Fruit fly (Drosophila melanogaster): ENCODE data around the gene spn-A.

spn-A gene

dm6 chr3R:30056592-30057135 lies 827 bp upstream of the spn-A start, which contains the start of the genes CG7950 and Rpp14a (continued):
- peak; percentile 64 for TF ChIP-seq trh (GFP tag; optimal IDR thresholded peaks at IDR 0.05)
- TF ChIP-seq CG13296 (GFP tag; optimal IDR thresholded peaks at IDR 0.05), result peak; percentile 62
- peak; percentile 23; the same call in 1 of the 2 replicates for TF ChIP-seq Scr (GFP tag; IDR thresholded peaks at IDR 0.05; ENCODE audit: partially characterized antibody)
- TF ChIP-seq CG8924 (tag; optimal IDR thresholded peaks at IDR 0.05), result peak; percentile 65
- TF ChIP-seq Hsf (GFP tag; optimal IDR thresholded peaks at IDR 0.05), result peak; percentile 83
- TF ChIP-seq nmo (GFP tag; optimal IDR thresholded peaks at IDR 0.05), result peak; percentile 67
- peak; percentile 68; the same call in 1 of the 2 replicates for TF ChIP-seq CG6272 (GFP tag; IDR thresholded peaks at IDR 0.05)
- no peak for TF ChIP-seq CG8478 (optimal IDR thresholded peaks at IDR 0.05)
- TF ChIP-seq Lim3 (GFP tag; IDR thresholded peaks at IDR 0.05), result no peak
- no peak for TF ChIP-seq Tbp (GFP tag; optimal IDR thresholded peaks at IDR 0.05)
- TF ChIP-seq Neu2 (GFP tag; optimal IDR thresholded peaks at IDR 0.05; ENCODE audit: borderline replicate concordance), result peak; percentile 57
- no peak for TF ChIP-seq Sin3A (optimal IDR thresholded peaks at IDR 0.05)
- no peak for TF ChIP-seq gce (GFP tag; IDR thresholded peaks at IDR 0.05)
- TF ChIP-seq CG7271 (tag; optimal IDR thresholded peaks at IDR 0.05), result no peak
- TF ChIP-seq CTCF (GFP tag; optimal IDR thresholded peaks at IDR 0.05), result no peak
- peak; percentile 54 for TF ChIP-seq CG4328 (GFP tag; optimal IDR thresholded peaks at IDR 0.05)
- peak; percentile 85 for TF ChIP-seq chn (GFP tag; optimal IDR thresholded peaks at IDR 0.05)
- TF ChIP-seq ken (GFP tag; IDR thresholded peaks at IDR 0.05), result peak; percentile 82
- TF ChIP-seq Optix (GFP tag; IDR thresholded peaks at IDR 0.05), result peak; percentile 55; the same call in 2 of the 3 replicates
- TF ChIP-seq CG12744 (GFP tag; optimal IDR thresholded peaks at IDR 0.05), result peak; percentile 53

- TF ChIP-seq C15 (GFP tag; IDR thresholded peaks at IDR 0.05) (no peak), CG11398 (GFP tag; optimal IDR thresholded peaks at IDR 0.05) (no peak), nau (GFP tag; optimal IDR thresholded peaks at IDR 0.05) (no peak), lab (GFP tag; optimal IDR thresholded peaks at IDR 0.05) (peak; percentile 4), Ada2b (GFP tag; IDR thresholded peaks at IDR 0.05) (no peak), tll (GFP tag; optimal IDR thresholded peaks at IDR 0.05) (no peak), CG18619 (GFP tag; optimal IDR thresholded peaks at IDR 0.05) (no peak), Usf (GFP tag; optimal IDR thresholded peaks at IDR 0.05) (no peak), jumu (GFP tag; optimal IDR thresholded peaks at IDR 0.05) (peak; percentile 41), Meics (GFP tag; optimal IDR thresholded peaks at IDR 0.05) (no peak), CG11456 (GFP tag; IDR thresholded peaks at IDR 0.05) (no peak), CG3163 (GFP tag; optimal IDR thresholded peaks at IDR 0.05) (peak; percentile 13), ro (GFP tag; IDR thresholded peaks at IDR 0.05) (no peak), oc (tag; optimal IDR thresholded peaks at IDR 0.05) (no peak), CG1832 (GFP tag; optimal IDR thresholded peaks at IDR 0.05) (no peak), lov (optimal IDR thresholded peaks at IDR 0.05) (no peak), lov (GFP tag; IDR thresholded peaks at IDR 0.05) (no peak), mirr (GFP tag; optimal IDR thresholded peaks at IDR 0.05) (no peak), CG12104 (GFP tag; optimal IDR thresholded peaks at IDR 0.05) (no peak), CG13123 (GFP tag; optimal IDR thresholded peaks at IDR 0.05) (no peak), twi (tag; optimal IDR thresholded peaks at IDR 0.05) (no peak), Nf-YC (tag; optimal IDR thresholded peaks at IDR 0.05) (peak; percentile 36), CG8281 (tag; optimal IDR thresholded peaks at IDR 0.05) (no peak), Hr39 (optimal IDR thresholded peaks at IDR 0.05) (no peak), cwo (GFP tag; optimal IDR thresholded peaks at IDR 0.05) (no peak), gsb (GFP tag; IDR thresholded peaks at IDR 0.05) (no peak), D19A (tag; optimal IDR thresholded peaks at IDR 0.05) (no peak), CG4854 (GFP tag; optimal IDR thresholded peaks at IDR 0.05) (no peak), Nf-YB (GFP tag; optimal IDR thresholded peaks at IDR 0.05) (no peak), CG17385 (GFP tag; optimal IDR thresholded peaks at IDR 0.05) (peak; percentile 52), sc (optimal IDR thresholded peaks at IDR 0.05) (no peak), sc (GFP tag; optimal IDR thresholded peaks at IDR 0.05) (no peak), CG4360 (GFP tag; IDR thresholded peaks at IDR 0.05) (peak; percentile 88)
Observed at dm6 chr3R:30052455-30053046, 3.3 kb downstream of the spn-A start, which contains the start of gene Jasper. Gene Jasper, plus strand, starts transcription at chr3R:30052514.
